Worm (Caenorhabditis elegans): ENCODE measurements around the gene fbxb-29.
"Not testable (repeated sequence)": the region's sequence is repeated elsewhere in the genome, so short reads cannot be mapped to it uniquely, and the experiment has no call there.

The fbxb-29 gene

DNA sequence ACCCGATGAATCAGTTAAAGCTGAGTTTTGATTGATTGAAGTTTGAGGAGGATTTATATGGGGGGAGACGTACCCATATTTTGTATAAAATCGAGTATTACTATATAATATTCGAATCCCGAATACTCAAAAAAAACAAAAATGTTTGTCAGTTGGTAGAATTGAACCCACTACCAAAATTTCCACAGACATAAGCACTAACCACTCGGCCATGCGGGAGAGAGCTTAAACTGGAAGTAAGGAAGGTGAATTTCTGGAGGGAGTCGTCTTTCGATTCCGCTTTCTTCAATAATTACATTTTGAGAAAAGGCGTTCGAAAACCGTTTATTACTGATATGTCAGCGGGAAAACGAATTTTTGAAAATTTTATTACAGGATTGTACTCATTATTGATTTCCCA lies 22.3 kb downstream of the fbxb-29 start (continued):
- peak; percentile 66; the same call in 1 of the 2 replicates for TF ChIP-seq dmd-8 (GFP tag; IDR thresholded peaks at IDR 0.05)

DNA sequence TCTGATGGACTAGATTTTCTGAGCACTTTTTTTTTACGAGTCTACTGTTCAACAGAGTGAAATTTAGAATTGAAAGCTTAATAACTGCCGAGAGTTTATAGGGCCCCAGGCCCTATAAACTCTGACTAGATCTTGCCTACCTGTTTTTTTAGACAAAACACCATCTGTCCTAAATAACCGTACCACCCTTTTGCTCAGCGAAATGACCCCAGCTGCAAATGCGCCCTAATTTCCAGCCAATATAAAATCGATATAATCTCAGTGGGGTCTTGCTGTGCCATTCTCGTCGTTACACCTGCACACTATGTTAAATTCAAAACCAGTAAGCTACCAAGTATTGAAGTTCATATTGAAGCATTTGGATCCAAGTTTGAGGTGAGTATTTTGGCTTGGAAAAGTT lies 25.4 kb downstream of the fbxb-29 start, which contains the start of gene fbxc-14:
fbxc-14 (plus strand) TSS at position 301 of the 400 bp plus-strand sequence.
- TF ChIP-seq snpc-1.2 (GFP tag; IDR thresholded peaks at IDR 0.05) = no peak
- no peak for TF ChIP-seq nhr-41 (GFP tag; IDR thresholded peaks at IDR 0.05)
- TF ChIP-seq fos-1 (tag; optimal IDR thresholded peaks at IDR 0.05) = no peak
- TF ChIP-seq fkh-10 (GFP tag; optimal IDR thresholded peaks at IDR 0.05) = no peak
- no peak for TF ChIP-seq nhr-10 (tag; optimal IDR thresholded peaks at IDR 0.05)
- TF ChIP-seq nhr-42 (GFP tag; IDR thresholded peaks at IDR 0.05) = no peak
- no peak for TF ChIP-seq hlh-30 (tag; optimal IDR thresholded peaks at IDR 0.05; ENCODE audit: insufficient read depth)
- no peak for TF ChIP-seq lin-38 (GFP tag; IDR thresholded peaks at IDR 0.05)

- no peak for TF ChIP-seq nhr-10 (tag; optimal IDR thresholded peaks at IDR 0.05)
- no peak for TF ChIP-seq dmd-8 (GFP tag; IDR thresholded peaks at IDR 0.05)
- no peak for TF ChIP-seq zag-1 (tag; optimal IDR thresholded peaks at IDR 0.05)
- no peak for TF ChIP-seq nhr-28 (tag; optimal IDR thresholded peaks at IDR 0.05)
- TF ChIP-seq nhr-237 (tag; optimal IDR thresholded peaks at IDR 0.05) = no peak
- no peak for TF ChIP-seq ZK546.5 (tag; optimal IDR thresholded peaks at IDR 0.05)
- no peak for TF ChIP-seq lin-39 (tag; optimal IDR thresholded peaks at IDR 0.05)
- no peak for TF ChIP-seq mxl-3 (GFP tag; optimal IDR thresholded peaks at IDR 0.05)
- TF ChIP-seq hmg-1.1 (GFP tag; IDR thresholded peaks at IDR 0.05) = no peak
These were observed 26.5 kb downstream of the fbxb-29 start, which contains the start of gene C32B5.15 for ce11 chrII:972850-973249. C32B5.15 (minus strand) TSS chrII:972950.

ce11 chrII:968106-968505 lies 31.3 kb downstream of the fbxb-29 start, which contains the start of gene C32B5.6:
C32B5.6 (plus strand) TSS chrII:968406.
- TF ChIP-seq ZK546.5 (tag; optimal IDR thresholded peaks at IDR 0.05); fos-1 (tag; optimal IDR thresholded peaks at IDR 0.05); nhr-41 (GFP tag; IDR thresholded peaks at IDR 0.05): not testable (repeated sequence)

ce11 chrII:966962-967361 lies 32.4 kb downstream of the fbxb-29 start, which contains the start of gene fbxc-18:
fbxc-18 (minus strand) TSS chrII:967062.
- not testable (repeated sequence) for TF ChIP-seq ZK546.5 (tag; optimal IDR thresholded peaks at IDR 0.05); sdz-12 (GFP tag; optimal IDR thresholded peaks at IDR 0.05); ceh-44 (GFP tag; IDR thresholded peaks at IDR 0.05)

DNA sequence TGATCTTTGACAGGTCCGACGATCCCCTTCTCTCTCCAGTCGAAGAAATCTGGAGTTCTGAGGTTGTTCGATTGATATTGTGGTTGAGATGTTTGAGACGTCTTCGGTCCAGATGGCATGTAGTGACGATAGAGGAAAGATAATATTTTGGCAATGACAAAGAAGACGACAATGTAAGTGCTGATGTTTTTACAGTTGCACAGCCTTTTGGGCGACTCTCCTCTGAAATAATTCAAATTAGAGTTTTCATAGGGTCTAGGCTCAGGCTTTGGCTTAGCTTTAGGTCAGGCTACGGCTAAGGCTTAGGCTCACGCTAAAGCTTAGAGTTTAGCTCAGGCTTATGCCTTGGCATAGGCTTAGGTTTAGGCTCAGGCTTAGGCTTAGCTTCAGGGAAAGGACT lies 37.4 kb downstream of the fbxb-29 start, which contains the start of gene C32B5.13:
C32B5.13 (minus strand) TSS at position 101 of the 400 bp plus-strand sequence.
- TF ChIP-seq ctbp-1 (GFP tag; IDR thresholded peaks at IDR 0.05) = no peak
- peak in 1 of 2 experiments; percentile 16 for TF ChIP-seq unc-62 (GFP tag; optimal IDR thresholded peaks at IDR 0.05 in 1 of 2)
- no peak for TF ChIP-seq unc-62 (tag; optimal IDR thresholded peaks at IDR 0.05)

DNA sequence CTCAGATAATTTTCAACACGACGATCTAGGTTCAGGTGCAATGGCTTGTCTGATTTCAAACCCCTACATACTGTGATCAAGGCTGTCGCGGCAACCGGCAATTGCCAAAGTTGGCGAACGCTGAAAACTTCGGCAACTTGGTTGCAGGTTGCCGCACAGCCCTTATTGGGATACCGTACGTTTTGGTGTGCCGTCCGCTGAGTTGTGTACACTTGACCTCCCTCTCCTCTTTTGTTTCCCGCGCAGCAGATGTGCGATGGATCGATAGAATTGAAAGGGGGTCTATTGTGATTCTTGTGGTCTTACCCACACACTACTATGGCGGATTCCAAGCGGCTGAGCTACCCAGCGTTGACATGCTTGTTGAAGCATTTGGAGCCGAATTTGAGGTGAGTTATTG lies 39.2 kb downstream of the fbxb-29 start, which contains the start of the genes C32B5.18 and C32B5.7:
C32B5.18 (plus strand) TSS at position 301 of the 400 bp plus-strand sequence.
C32B5.7 (plus strand) TSS at position 311 of the 400 bp plus-strand sequence.
- TF ChIP-seq nhr-11 (tag; optimal IDR thresholded peaks at IDR 0.05) (no peak), aha-1 (tag) (peak; percentile 76), nhr-6 (tag; optimal IDR thresholded peaks at IDR 0.05) (no peak), tag-97 (GFP tag; IDR thresholded peaks at IDR 0.05) (no peak), nhr-10 (tag; optimal IDR thresholded peaks at IDR 0.05) (no peak)

- no peak for TF ChIP-seq ctbp-1 (GFP tag; IDR thresholded peaks at IDR 0.05)
- no peak for TF ChIP-seq T26A8.4 (GFP tag; IDR thresholded peaks at IDR 0.05)
- peak; percentile 74 for TF ChIP-seq aha-1 (tag)
- TF ChIP-seq Y48G9A.11 (GFP tag; IDR thresholded peaks at IDR 0.05) = no peak
These were observed 40.8 kb downstream of the fbxb-29 start, which contains the start of gene sdz-4 for ce11 chrII:958618-959017. sdz-4 (plus strand) TSS chrII:958918.
